Worm (Caenorhabditis elegans) whole organism, L3 larva: ENCODE data around the gene btbd-10.

ENCODE experiments used
- ama-1 ChIP-seq: fragments of 150-350 bp; optimal IDR thresholded peaks from 2 replicates; lab custom pipeline; 2018
- fkh-10 ChIP-seq: sonication (generic microtip); optimal IDR thresholded peaks from 2 replicates; lab custom pipeline; 2017; ENCODE audit warnings: missing biosample characterization, missing genetic modification reagents, missing genetic modification characterization
- fos-1 ChIP-seq: fragments of 150-350 bp; optimal IDR thresholded peaks from 2 replicates; lab custom pipeline; 2014; ENCODE audit warnings: missing biosample characterization, missing genetic modification characterization
- nfya-1 ChIP-seq: sonication (generic microtip); optimal IDR thresholded peaks from 2 replicates; lab custom pipeline; 2017; ENCODE audit warnings: missing genetic modification characterization, mild to moderate bottlenecking, missing compliant biosample characterization, antibody characterized with exemption, moderate library complexity; ENCODE audit not compliant: insufficient read depth
- nhr-237 ChIP-seq: fragments of 150-350 bp; optimal IDR thresholded peaks from 2 replicates; lab custom pipeline; 2014; ENCODE audit warnings: missing biosample characterization, missing genetic modification characterization
- nhr-28 ChIP-seq: fragments of 150-350 bp; optimal IDR thresholded peaks from 2 replicates; lab custom pipeline; 2014; ENCODE audit warnings: missing biosample characterization, missing genetic modification characterization
- nhr-77 ChIP-seq: fragments of 150-350 bp; optimal IDR thresholded peaks from 2 replicates; lab custom pipeline; 2014; ENCODE audit warnings: missing biosample characterization, missing genetic modification characterization
- pha-4 ChIP-seq: fragments of 150-350 bp; optimal IDR thresholded peaks from 2 replicates; lab custom pipeline; 2014; ENCODE audit warnings: missing biosample characterization, missing genetic modification reagents, missing genetic modification characterization

- TF ChIP-seq nhr-77 (tag; lab: Kevin White, UChicago) = no peak
- TF ChIP-seq ama-1 = no peak
- no peak for TF ChIP-seq nfya-1
- TF ChIP-seq nhr-237 (tag; lab: Kevin White, UChicago) = no peak
- no peak for TF ChIP-seq nhr-28 (tag; lab: Kevin White, UChicago)
- TF ChIP-seq fkh-10 = no peak
- no peak for TF ChIP-seq fos-1 (tag; lab: Kevin White, UChicago)
- TF ChIP-seq pha-4 = peak; percentile 53
Observed at ce11 chrII:4879629-4880028, 25.2 kb upstream of the btbd-10 start, which contains the start of gene gst-6.
